Fruit fly (Drosophila melanogaster): ENCODE measurements around the gene Srp72.

Gene Srp72

dm6 chr3R:20546662-20547620 is 41.6 kb upstream of the Srp72 start (continued):
- TF ChIP-seq shn (GFP tag; optimal IDR thresholded peaks at IDR 0.05) (no peak), CG17385 (GFP tag; optimal IDR thresholded peaks at IDR 0.05) (no peak), CG9932 (GFP tag; IDR thresholded peaks at IDR 0.05) (no peak), fd64A (GFP tag; optimal IDR thresholded peaks at IDR 0.05) (no peak), CG2678 (tag; optimal IDR thresholded peaks at IDR 0.05) (peak; percentile 4), CG1603 (tag; optimal IDR thresholded peaks at IDR 0.05) (no peak), grau (tag; optimal IDR thresholded peaks at IDR 0.05) (peak; percentile 82), knrl (GFP tag; IDR thresholded peaks at IDR 0.05; ENCODE audit: partially characterized antibody) (no peak), CG3281 (GFP tag; optimal IDR thresholded peaks at IDR 0.05) (peak; percentile 15), Ada2b (GFP tag; IDR thresholded peaks at IDR 0.05) (no peak), Deaf1 (tag; optimal IDR thresholded peaks at IDR 0.05) (no peak), CG7271 (tag; optimal IDR thresholded peaks at IDR 0.05) (no peak), CG18764 (GFP tag; optimal IDR thresholded peaks at IDR 0.05) (no peak), nom (GFP tag; optimal IDR thresholded peaks at IDR 0.05) (no peak), stc (GFP tag; IDR thresholded peaks at IDR 0.05) (no peak), Dfd (GFP tag; optimal IDR thresholded peaks at IDR 0.05) (no peak), pros (GFP tag; optimal IDR thresholded peaks at IDR 0.05) (no peak), BtbVII (GFP tag; optimal IDR thresholded peaks at IDR 0.05) (no peak), scrt (GFP tag; optimal IDR thresholded peaks at IDR 0.05) (no peak), hth (optimal IDR thresholded peaks at IDR 0.05) (no peak), Eip74EF (GFP tag; optimal IDR thresholded peaks at IDR 0.05) (no peak), toy (GFP tag; IDR thresholded peaks at IDR 0.05) (no peak), slp2 (GFP tag; optimal IDR thresholded peaks at IDR 0.05) (no peak), esg (GFP tag; conservative IDR thresholded peaks at IDR 0.05) (no peak), Sry-β (GFP tag; optimal IDR thresholded peaks at IDR 0.05) (no peak), BEAF-32 (GFP tag; optimal IDR thresholded peaks at IDR 0.05) (no peak), dmrt11E (tag; optimal IDR thresholded peaks at IDR 0.05) (no peak), fu2 (GFP tag; optimal IDR thresholded peaks at IDR 0.05) (no peak), Ssrp (tag; optimal IDR thresholded peaks at IDR 0.05) (no peak), CG31365 (tag; optimal IDR thresholded peaks at IDR 0.05) (no peak), H15 (GFP tag; IDR thresholded peaks at IDR 0.05) (no peak), CG10209 (GFP tag; optimal IDR thresholded peaks at IDR 0.05) (no peak), sob (GFP tag; IDR thresholded peaks at IDR 0.05) (0 out of 2 replicates have a peak, but pooled peaks have one; percentile 7), CG12942 (GFP tag; optimal IDR thresholded peaks at IDR 0.05) (no peak), yki (optimal IDR thresholded peaks at IDR 0.05) (no peak), CG17829 (tag; optimal IDR thresholded peaks at IDR 0.05) (no peak), sd (tag; optimal IDR thresholded peaks at IDR 0.05) (no peak), Hsf (GFP tag; optimal IDR thresholded peaks at IDR 0.05) (no peak), Doc2 (GFP tag; IDR thresholded peaks at IDR 0.05) (no peak), disco-r (GFP tag; optimal IDR thresholded peaks at IDR 0.05) (no peak), CG30431 (GFP tag; optimal IDR thresholded peaks at IDR 0.05) (no peak), danr (GFP tag; IDR thresholded peaks at IDR 0.05) (no peak), lilli (GFP tag; optimal IDR thresholded peaks at IDR 0.05) (peak; percentile 17), sr (GFP tag; IDR thresholded peaks at IDR 0.05) (peak; percentile 78; the same call in 2 of the 3 replicates), CG10462 (GFP tag; optimal IDR thresholded peaks at IDR 0.05) (no peak), Hmx (GFP tag; optimal IDR thresholded peaks at IDR 0.05) (no peak), dm (GFP tag; optimal IDR thresholded peaks at IDR 0.05) (no peak), zen (tag; optimal IDR thresholded peaks at IDR 0.05) (no peak), CG4854 (GFP tag; optimal IDR thresholded peaks at IDR 0.05) (no peak)
